Fruit fly (Drosophila melanogaster) Kc167 (cell line): ENCODE data around the gene Vps29.

Source experiments
- Myc ChIP-seq: fragments of >200 bp; optimal IDR thresholded peaks from 2 replicates; lab custom pipeline; 2017; ENCODE audit warnings: missing external identifiers
- Sin3A ChIP-seq: fragments of >200 bp; optimal IDR thresholded peaks from 2 replicates; lab custom pipeline; 2018; ENCODE audit warnings: missing external identifiers
- h ChIP-seq: fragments of >200 bp; optimal IDR thresholded peaks from 3 replicates; lab custom pipeline; 2018; ENCODE audit warnings: missing external identifiers
- psq ChIP-seq: fragments of >200 bp; optimal IDR thresholded peaks from 2 replicates; lab custom pipeline; 2017; ENCODE audit warnings: missing external identifiers
- ttk ChIP-seq: sonication (Bioruptor generic); optimal IDR thresholded peaks from 2 replicates; lab custom pipeline; 2017; ENCODE audit warnings: missing external identifiers

DNA sequence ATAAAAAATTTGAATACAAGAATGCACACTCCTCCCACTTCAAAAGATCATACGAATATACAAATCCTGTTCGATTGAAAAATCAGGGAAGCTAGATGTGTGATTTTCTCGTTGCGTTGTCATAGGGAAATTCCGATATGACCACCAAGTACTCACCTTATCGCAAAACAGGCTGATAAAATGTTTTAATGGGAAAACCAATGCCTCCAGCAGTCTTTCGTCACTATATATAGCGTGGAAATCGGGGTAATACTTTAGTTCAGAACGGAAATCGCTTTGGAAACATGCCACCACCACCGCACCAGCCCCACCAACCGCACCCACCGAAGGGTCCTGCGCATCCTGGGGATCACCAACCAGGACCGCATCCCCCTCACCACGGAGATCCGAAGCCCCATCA is 48.6 kb downstream of the Vps29 start, which contains the start of the genes CG5139 and CG43348:
- TF ChIP-seq Myc (lab: Kevin White, UChicago): no peak
- TF ChIP-seq Sin3A: no peak
- no peak for TF ChIP-seq h (lab: Kevin White, UChicago)
- TF ChIP-seq psq (lab: Kevin White, UChicago): no peak
- TF ChIP-seq ttk (lab: Kevin White, UChicago): no peak
